Fruit fly (Drosophila melanogaster) S2 (cell line): ENCODE measurements around the gene CG31370.

Experiments used
- CG8478 ChIP-seq: fragments of >200 bp; optimal IDR thresholded peaks from 2 replicates; lab custom pipeline; 2018
- CTCF ChIP-seq, 2 experiments: fragments of >200 bp; optimal IDR thresholded peaks; 2 replicates each; lab custom pipeline; 2018

DNA sequence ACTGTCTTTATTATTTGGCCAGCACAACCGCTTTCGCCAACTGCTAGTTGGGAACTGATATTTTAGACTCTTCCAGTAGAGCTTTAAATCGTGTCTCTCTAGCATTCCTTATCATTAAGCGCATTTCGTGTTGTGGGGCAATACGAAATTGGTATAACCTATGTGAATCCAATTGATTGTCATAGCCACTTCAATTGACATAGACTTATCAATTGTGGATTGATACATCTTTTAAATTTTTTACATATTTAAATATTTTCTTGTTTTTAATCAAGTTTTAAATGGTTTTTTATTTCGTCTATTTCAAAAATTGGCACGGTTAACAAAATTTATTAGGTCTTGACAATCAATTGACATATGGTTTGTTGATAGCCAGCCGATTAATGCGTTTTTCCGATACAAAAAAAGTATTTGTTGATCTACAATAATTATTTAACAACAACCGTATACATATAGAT lies 2.7 kb upstream of the CG31370 start, which contains the start of gene CG31288:
- no peak for TF ChIP-seq CG8478 (lab: Kevin White, UChicago)
- TF ChIP-seq CTCF (optimal IDR thresholded peaks at IDR 0.05; lab: Kevin White, UChicago), result no peak
